Worm (Caenorhabditis elegans) whole organism, mixed stage, embryonic: Measurements from ENCODE around the gene ttbk-7.
A peak's percentile ranks its signal among the peaks of the same experiment; 100 is the strongest.

Source experiments
- M03D4.4 ChIP-seq: sonication (generic microtip); optimal IDR thresholded peaks from 2 replicates; lab custom pipeline; 2017; ENCODE audit warnings: mild to moderate bottlenecking, missing genetic modification characterization, missing compliant biosample characterization
- bed-3 ChIP-seq: fragments of 200-800 bp; sonication (Bioruptor generic); optimal IDR thresholded peaks from 3 replicates; lab custom pipeline; 2018; ENCODE audit warnings: mild to moderate bottlenecking, missing genetic modification characterization, moderate library complexity, missing compliant biosample characterization
- blmp-1 ChIP-seq: fragments of 150-350 bp; optimal IDR thresholded peaks from 2 replicates; lab custom pipeline; 2014; ENCODE audit warnings: missing biosample characterization, missing genetic modification characterization
- ceh-39 ChIP-seq: fragments of 150-350 bp; optimal IDR thresholded peaks from 2 replicates; lab custom pipeline; 2014; ENCODE audit warnings: missing biosample characterization, missing genetic modification characterization
- ceh-43 ChIP-seq: fragments of 200-800 bp; sonication (Bioruptor generic); optimal IDR thresholded peaks from 2 replicates; lab custom pipeline; 2018; ENCODE audit warnings: mild to moderate bottlenecking, missing genetic modification characterization, moderate library complexity, missing compliant biosample characterization
- ceh-83 ChIP-seq: fragments of 200-800 bp; sonication (Bioruptor generic); optimal IDR thresholded peaks from 2 replicates; lab custom pipeline; 2018; ENCODE audit warnings: mild to moderate bottlenecking, missing genetic modification characterization, missing compliant biosample characterization
- ces-1 ChIP-seq: fragments of 150-350 bp; optimal IDR thresholded peaks from 2 replicates; lab custom pipeline; 2014; ENCODE audit warnings: missing biosample characterization, missing genetic modification reagents, missing genetic modification characterization
- cnd-1 ChIP-seq: fragments of 200-800 bp; sonication (Bioruptor generic); optimal IDR thresholded peaks from 2 replicates; lab custom pipeline; 2018; ENCODE audit warnings: mild to moderate bottlenecking, missing genetic modification characterization, missing compliant biosample characterization
- drap-1 ChIP-seq: fragments of 200-800 bp; sonication (Bioruptor generic); optimal IDR thresholded peaks from 3 replicates; lab custom pipeline; 2018; ENCODE audit warnings: mild to moderate bottlenecking, missing genetic modification characterization, missing compliant biosample characterization
- elt-1 ChIP-seq: sonication (generic microtip); optimal IDR thresholded peaks from 2 replicates; lab custom pipeline; 2017; ENCODE audit warnings: missing genetic modification characterization, mild to moderate bottlenecking, missing compliant biosample characterization, antibody characterized with exemption, moderate library complexity, borderline replicate concordance; ENCODE audit not compliant: insufficient read depth
- elt-3 ChIP-seq: fragments of 150-350 bp; optimal IDR thresholded peaks from 2 replicates; lab custom pipeline; 2014; ENCODE audit warnings: missing biosample characterization, missing genetic modification characterization
- flh-1 ChIP-seq: fragments of 200-800 bp; sonication (Bioruptor generic); optimal IDR thresholded peaks from 2 replicates; lab custom pipeline; 2018; ENCODE audit warnings: mild to moderate bottlenecking, missing genetic modification characterization, moderate library complexity, missing compliant biosample characterization
- ham-2 ChIP-seq: fragments of 200-800 bp; sonication (Bioruptor generic); optimal IDR thresholded peaks from 2 replicates; lab custom pipeline; 2018; ENCODE audit warnings: mild to moderate bottlenecking, missing genetic modification characterization, missing compliant biosample characterization
- hlh-1 ChIP-seq: fragments of 150-350 bp; optimal IDR thresholded peaks from 2 replicates; lab custom pipeline; 2014; ENCODE audit warnings: missing biosample characterization, missing genetic modification reagents, missing genetic modification characterization
- lin-13 ChIP-seq: fragments of 150-350 bp; optimal IDR thresholded peaks from 2 replicates; lab custom pipeline; 2014; ENCODE audit warnings: missing biosample characterization, missing genetic modification characterization
- lsy-2 ChIP-seq: fragments of 150-350 bp; optimal IDR thresholded peaks from 2 replicates; lab custom pipeline; 2014; ENCODE audit warnings: missing biosample characterization, missing genetic modification characterization
- mab-5 ChIP-seq: fragments of 150-350 bp; optimal IDR thresholded peaks from 2 replicates; lab custom pipeline; 2014; ENCODE audit warnings: missing biosample characterization, missing genetic modification characterization
- mep-1 ChIP-seq: fragments of 150-350 bp; optimal IDR thresholded peaks from 2 replicates; lab custom pipeline; 2017; ENCODE audit warnings: missing biosample characterization, missing genetic modification reagents, missing genetic modification characterization, inconsistent platforms
- mls-2 ChIP-seq: sonication (generic microtip); optimal IDR thresholded peaks from 2 replicates; lab custom pipeline; 2016; ENCODE audit warnings: mild to moderate bottlenecking, missing genetic modification characterization, moderate library complexity, missing compliant biosample characterization
- nhr-12 ChIP-seq: fragments of 150-350 bp; optimal IDR thresholded peaks from 2 replicates; lab custom pipeline; 2014; ENCODE audit warnings: missing biosample characterization, missing genetic modification characterization
- nhr-2 ChIP-seq: fragments of 150-350 bp; optimal IDR thresholded peaks from 2 replicates; lab custom pipeline; 2014; ENCODE audit warnings: missing biosample characterization, missing genetic modification characterization
- nhr-237 ChIP-seq: fragments of 150-350 bp; optimal IDR thresholded peaks from 2 replicates; lab custom pipeline; 2014; ENCODE audit warnings: missing biosample characterization, missing genetic modification characterization
- nhr-28 ChIP-seq: fragments of 150-350 bp; optimal IDR thresholded peaks from 2 replicates; lab custom pipeline; 2014; ENCODE audit warnings: missing biosample characterization, missing genetic modification characterization
- nhr-76 ChIP-seq: sonication (generic microtip); optimal IDR thresholded peaks from 2 replicates; lab custom pipeline; 2017; ENCODE audit warnings: missing biosample characterization, missing genetic modification characterization
- pha-4 ChIP-seq: fragments of 150-350 bp; optimal IDR thresholded peaks from 2 replicates; lab custom pipeline; 2018; ENCODE audit warnings: missing biosample characterization, missing genetic modification reagents, missing genetic modification characterization
- sem-2 ChIP-seq: fragments of 200-800 bp; sonication (Bioruptor generic); optimal IDR thresholded peaks from 2 replicates; lab custom pipeline; 2018; ENCODE audit warnings: mild to moderate bottlenecking, missing genetic modification characterization, missing compliant biosample characterization
- snpc-4 ChIP-seq: fragments of 150-350 bp; optimal IDR thresholded peaks from 2 replicates; lab custom pipeline; 2014; ENCODE audit warnings: missing biosample characterization, missing genetic modification characterization
- tbx-8 ChIP-seq: fragments of 200-800 bp; sonication (Bioruptor generic); optimal IDR thresholded peaks from 2 replicates; lab custom pipeline; 2018; ENCODE audit warnings: mild to moderate bottlenecking, missing genetic modification characterization, moderate library complexity, missing compliant biosample characterization
- unc-120 ChIP-seq: sonication (generic microtip); optimal IDR thresholded peaks from 2 replicates; lab custom pipeline; 2017; ENCODE audit warnings: missing genetic modification characterization, missing compliant biosample characterization; ENCODE audit not compliant: poor library complexity, severe bottlenecking
- unc-62 ChIP-seq: fragments of 150-350 bp; optimal IDR thresholded peaks from 2 replicates; lab custom pipeline; 2014; ENCODE audit warnings: missing biosample characterization, missing genetic modification reagents, missing genetic modification characterization
- zip-8 ChIP-seq: fragments of 150-350 bp; optimal IDR thresholded peaks from 2 replicates; lab custom pipeline; 2014; ENCODE audit warnings: missing biosample characterization, missing genetic modification characterization
- ztf-11 ChIP-seq: fragments of 150-350 bp; optimal IDR thresholded peaks from 2 replicates; lab custom pipeline; 2014; ENCODE audit warnings: missing biosample characterization, missing genetic modification characterization

Gene ttbk-7

ce11 chrV:12907436-12907835 is 11.8 kb upstream of the ttbk-7 start:
- TF ChIP-seq blmp-1 (tag; lab: Kevin White, UChicago) (no peak), unc-62 (GFP tag; lab: Kevin White, UChicago) (peak; percentile 79), hlh-1 (tag; lab: Kevin White, UChicago) (peak; percentile 43)

- TF ChIP-seq M03D4.4 (no peak), nhr-12 (tag; lab: Kevin White, UChicago) (no peak), elt-1 (tag; lab: Kevin White, UChicago) (no peak), blmp-1 (tag; lab: Kevin White, UChicago) (no peak)
Observed at ce11 chrV:12906732-12907131, 11.1 kb upstream of the ttbk-7 start, which contains the start of gene ttr-29. Gene ttr-29 (minus strand): TSS chrV:12906832.

- TF ChIP-seq tbx-8 (GFP tag; lab: Kevin White, UChicago) (no peak), zip-8 (tag; lab: Kevin White, UChicago) (no peak), nhr-2 (tag; lab: Kevin White, UChicago) (no peak), nhr-28 (tag; lab: Kevin White, UChicago) (no peak), cnd-1 (no peak), flh-1 (GFP tag; lab: Kevin White, UChicago) (no peak), ceh-39 (tag; lab: Kevin White, UChicago) (no peak), unc-62 (GFP tag; lab: Kevin White, UChicago) (no peak)
Observed at ce11 chrV:12905074-12905473, 9.4 kb upstream of the ttbk-7 start, which contains the start of gene ttr-28. Gene ttr-28 (minus strand): TSS chrV:12905174.

- TF ChIP-seq snpc-4 (tag; lab: Kevin White, UChicago) (no peak), blmp-1 (tag; lab: Kevin White, UChicago) (no peak), M03D4.4 (no peak), mep-1 (tag; lab: Kevin White, UChicago) (no peak), flh-1 (GFP tag; lab: Kevin White, UChicago) (no peak), ceh-43 (GFP tag; lab: Kevin White, UChicago) (no peak), lin-13 (tag; lab: Kevin White, UChicago) (no peak), ceh-83 (GFP tag; lab: Kevin White, UChicago) (no peak), drap-1 (GFP tag; lab: Kevin White, UChicago) (no peak)
Observed at ce11 chrV:12904054-12904453, 8.4 kb upstream of the ttbk-7 start, which contains the start of gene ttr-27. Gene ttr-27 (minus strand): TSS chrV:12904098.

- TF ChIP-seq zip-8 (tag; lab: Kevin White, UChicago) (no peak), ces-1 (GFP tag; lab: Kevin White, UChicago) (peak; percentile 89), unc-62 (GFP tag; lab: Kevin White, UChicago) (no peak)
Observed at ce11 chrV:12901301-12901700, 5.6 kb upstream of the ttbk-7 start.

- TF ChIP-seq lin-13 (tag; lab: Kevin White, UChicago) (no peak), mep-1 (tag; lab: Kevin White, UChicago) (no peak), unc-62 (GFP tag; lab: Kevin White, UChicago) (peak; percentile 53), unc-120 (tag; lab: Kevin White, UChicago) (no peak), ces-1 (GFP tag; lab: Kevin White, UChicago) (peak; percentile 58)
Observed at ce11 chrV:12898583-12899232, 3.0 kb upstream of the ttbk-7 start.

- TF ChIP-seq mab-5 (tag; lab: Kevin White, UChicago) (no peak), flh-1 (GFP tag; lab: Kevin White, UChicago) (no peak), lin-13 (tag; lab: Kevin White, UChicago) (no peak), elt-1 (tag; lab: Kevin White, UChicago) (peak; percentile 50), hlh-1 (tag; lab: Kevin White, UChicago) (peak; percentile 35), nhr-76 (tag; lab: Kevin White, UChicago) (no peak), cnd-1 (no peak), mls-2 (tag; lab: Kevin White, UChicago) (no peak), ztf-11 (tag; lab: Kevin White, UChicago) (no peak), bed-3 (GFP tag; lab: Kevin White, UChicago) (no peak), nhr-28 (tag; lab: Kevin White, UChicago) (no peak), ceh-83 (GFP tag; lab: Kevin White, UChicago) (no peak), nhr-237 (tag; lab: Kevin White, UChicago) (no peak), lsy-2 (tag; lab: Kevin White, UChicago) (no peak), nhr-2 (tag; lab: Kevin White, UChicago) (peak; percentile 24), elt-3 (tag; lab: Kevin White, UChicago) (no peak), nhr-12 (tag; lab: Kevin White, UChicago) (no peak), mep-1 (tag; lab: Kevin White, UChicago) (peak; percentile 73), ceh-39 (tag; lab: Kevin White, UChicago) (no peak), ceh-43 (GFP tag; lab: Kevin White, UChicago) (no peak), unc-120 (tag; lab: Kevin White, UChicago) (no peak), zip-8 (tag; lab: Kevin White, UChicago) (no peak), blmp-1 (tag; lab: Kevin White, UChicago) (no peak), M03D4.4 (no peak), sem-2 (GFP tag; lab: Kevin White, UChicago) (no peak), unc-62 (GFP tag; lab: Kevin White, UChicago) (no peak), ces-1 (GFP tag; lab: Kevin White, UChicago) (peak; percentile 95), ham-2 (peak; percentile 40), drap-1 (GFP tag; lab: Kevin White, UChicago) (no peak), pha-4 (tag; lab: Kevin White, UChicago) (no peak), snpc-4 (tag; lab: Kevin White, UChicago) (no peak)
Observed at ce11 chrV:12897338-12897737, 1.7 kb upstream of the ttbk-7 start.
